Fruit fly (Drosophila melanogaster): ENCODE data around the gene tws.
A peak's percentile ranks its signal among the peaks of the same experiment; 100 is the strongest.

The tws gene

dm6 chr3R:10139649-10140598, at the start of gene tws:
Gene tws, minus strand, starts transcription at chr3R:10139772.
- TF ChIP-seq Sox14 (GFP tag; optimal IDR thresholded peaks at IDR 0.05): peak; percentile 58
- peak; percentile 12 for TF ChIP-seq CG10669 (GFP tag; optimal IDR thresholded peaks at IDR 0.05)
- peak; percentile 16 for TF ChIP-seq CG1621 (tag; optimal IDR thresholded peaks at IDR 0.05)
- TF ChIP-seq topi (GFP tag; optimal IDR thresholded peaks at IDR 0.05): peak; percentile 30
- TF ChIP-seq CG11294 (GFP tag; IDR thresholded peaks at IDR 0.05): no peak
- TF ChIP-seq fkh (GFP tag; optimal IDR thresholded peaks at IDR 0.05): peak; percentile 42
- TF ChIP-seq Eip78C (GFP tag): peak; percentile 92
- peak; percentile 29 for TF ChIP-seq CG4318 (GFP tag; optimal IDR thresholded peaks at IDR 0.05)
- no peak for TF ChIP-seq CG8632 (GFP tag; optimal IDR thresholded peaks at IDR 0.05)
- peak; percentile 12 for TF ChIP-seq Hr39 (GFP tag; optimal IDR thresholded peaks at IDR 0.05)
- peak; percentile 47 for TF ChIP-seq spab (GFP tag; optimal IDR thresholded peaks at IDR 0.05)
- no peak for TF ChIP-seq Gug (GFP tag; IDR thresholded peaks at IDR 0.05)
- peak; percentile 40 for TF ChIP-seq OdsH (GFP tag; optimal IDR thresholded peaks at IDR 0.05)
- peak; percentile 4 for TF ChIP-seq vri (GFP tag; optimal IDR thresholded peaks at IDR 0.05)
- TF ChIP-seq CG8119 (GFP tag; IDR thresholded peaks at IDR 0.05): peak; percentile 51; the same call in 1 of the 3 replicates
- no peak for TF ChIP-seq Eip93F (GFP tag; optimal IDR thresholded peaks at IDR 0.05)
- TF ChIP-seq Hr4 (GFP tag; optimal IDR thresholded peaks at IDR 0.05): peak; percentile 39
- TF ChIP-seq net (GFP tag; optimal IDR thresholded peaks at IDR 0.05): peak; percentile 52
- peak; percentile 54 for TF ChIP-seq CG3032 (tag; optimal IDR thresholded peaks at IDR 0.05)
- peak; percentile 2 for TF ChIP-seq CG31627 (GFP tag; optimal IDR thresholded peaks at IDR 0.05)
- no peak for TF ChIP-seq CG6163 (GFP tag; IDR thresholded peaks at IDR 0.05)
- TF ChIP-seq dac (GFP tag; optimal IDR thresholded peaks at IDR 0.05): no peak
- no peak for TF ChIP-seq Hr38 (GFP tag; optimal IDR thresholded peaks at IDR 0.05)
- TF ChIP-seq CG34406 (GFP tag; optimal IDR thresholded peaks at IDR 0.05): peak; percentile 31
- TF ChIP-seq fd85E (GFP tag; optimal IDR thresholded peaks at IDR 0.05): no peak
- TF ChIP-seq CG11762 (GFP tag; optimal IDR thresholded peaks at IDR 0.05; ENCODE audit: insufficient read depth): peak; percentile 2
- TF ChIP-seq CG3919 (GFP tag; optimal IDR thresholded peaks at IDR 0.05): peak; percentile 13
- peak; percentile 22 for TF ChIP-seq svp (GFP tag)
- no peak for TF ChIP-seq CG11902 (GFP tag; optimal IDR thresholded peaks at IDR 0.05)
- no peak for TF ChIP-seq CG10631 (GFP tag; optimal IDR thresholded peaks at IDR 0.05)
- TF ChIP-seq Eip75B (GFP tag; optimal IDR thresholded peaks at IDR 0.05): peak; percentile 29
- peak; percentile 43 for TF ChIP-seq CG16779 (tag; optimal IDR thresholded peaks at IDR 0.05)
- peak; percentile 29 for TF ChIP-seq CG6854 (GFP tag; optimal IDR thresholded peaks at IDR 0.05)
- peak in 1 of 2 experiments; percentile 37 for TF ChIP-seq salr (GFP tag; optimal IDR thresholded peaks at IDR 0.05)
- peak; percentile 22 for TF ChIP-seq CG6276 (GFP tag; optimal IDR thresholded peaks at IDR 0.05)
- TF ChIP-seq Met (GFP tag; optimal IDR thresholded peaks at IDR 0.05): peak; percentile 40
- peak; percentile 27 for TF ChIP-seq achi (GFP tag; optimal IDR thresholded peaks at IDR 0.05)
- TF ChIP-seq CG8319 (GFP tag; optimal IDR thresholded peaks at IDR 0.05): no peak
- TF ChIP-seq Ets96B (tag; optimal IDR thresholded peaks at IDR 0.05): peak; percentile 47
- peak; percentile 6 for TF ChIP-seq CG6792 (GFP tag; optimal IDR thresholded peaks at IDR 0.05)
- TF ChIP-seq dsx (GFP tag; optimal IDR thresholded peaks at IDR 0.05; ENCODE audit: poor library complexity, severe bottlenecking): no peak
- peak; percentile 69 for TF ChIP-seq CG32006 (GFP tag; optimal IDR thresholded peaks at IDR 0.05)
- peak; percentile 52 for TF ChIP-seq acj6 (GFP tag; optimal IDR thresholded peaks at IDR 0.05)
- no peak for TF ChIP-seq Blimp-1 (GFP tag; optimal IDR thresholded peaks at IDR 0.05)
- no peak for TF ChIP-seq Ets21C (GFP tag; optimal IDR thresholded peaks at IDR 0.05)
- peak; percentile 72 for TF ChIP-seq eg (GFP tag; IDR thresholded peaks at IDR 0.05)
- TF ChIP-seq CG6808 (GFP tag; optimal IDR thresholded peaks at IDR 0.05): peak; percentile 74
- no peak for TF ChIP-seq CG7368 (GFP tag; optimal IDR thresholded peaks at IDR 0.05)
- no peak for TF ChIP-seq CG9139 (GFP tag; optimal IDR thresholded peaks at IDR 0.05)
- peak; percentile 42; the same call in 1 of the 2 replicates for TF ChIP-seq CG15336 (GFP tag; IDR thresholded peaks at IDR 0.05)

All from whole organism, prepupa.